Worm (Caenorhabditis elegans) whole organism, young adult: ENCODE measurements around the gene T04A8.7.

Source experiments
- B0019.2 ChIP-seq: fragments of 200-800 bp; sonication (Bioruptor generic); conservative IDR thresholded peaks from 2 replicates; pipeline ENCODE4 v1.3.6; 2022; ENCODE audit warnings: missing genetic modification reagents, missing genetic modification characterization, missing compliant biosample characterization
- B0035.1 ChIP-seq: sonication (generic microtip); optimal IDR thresholded peaks from 2 replicates; lab custom pipeline; 2016; ENCODE audit warnings: missing genetic modification characterization, mild to moderate bottlenecking, missing compliant biosample characterization, missing genotype, missing genetic modification reagents
- C17E4.6 ChIP-seq: fragments of 200-800 bp; sonication (Bioruptor generic); IDR thresholded peaks from 2 replicates; pipeline ENCODE4 v1.3.6; 2022; ENCODE audit warnings: missing genetic modification reagents, missing genetic modification characterization, missing compliant biosample characterization
- F22D6.2 ChIP-seq: sonication (generic microtip); optimal IDR thresholded peaks from 2 replicates; lab custom pipeline; 2016; ENCODE audit warnings: mild to moderate bottlenecking, missing genetic modification characterization, missing compliant biosample characterization
- F39B2.1 ChIP-seq: fragments of 200-800 bp; sonication (Bioruptor generic); IDR thresholded peaks from 2 replicates; pipeline ENCODE4 v1.3.6; 2022; ENCODE audit warnings: missing genetic modification reagents, missing genetic modification characterization, missing compliant biosample characterization
- K11D2.4 ChIP-seq: fragments of 200-800 bp; sonication (Bioruptor generic); IDR thresholded peaks from 2 replicates; pipeline ENCODE4 v1.3.6; 2022; ENCODE audit warnings: missing genetic modification reagents, missing genetic modification characterization, missing compliant biosample characterization
- T26A5.8 ChIP-seq: sonication (generic microtip); optimal IDR thresholded peaks from 2 replicates; lab custom pipeline; 2016; ENCODE audit warnings: missing genetic modification characterization, missing compliant biosample characterization
- Y53G8AR.9 ChIP-seq: fragments of 200-800 bp; sonication (Bioruptor generic); conservative IDR thresholded peaks from 2 replicates; pipeline ENCODE4 v1.3.6; 2022; ENCODE audit warnings: missing genetic modification reagents, missing genetic modification characterization, missing compliant biosample characterization
- Y56A3A.18 ChIP-seq: fragments of 200-800 bp; sonication (Bioruptor generic); IDR thresholded peaks from 2 replicates; pipeline ENCODE4 v1.3.6; 2022; ENCODE audit warnings: missing genetic modification reagents, missing genetic modification characterization, missing compliant biosample characterization
- Y79H2A.3 ChIP-seq: fragments of 200-800 bp; sonication (Bioruptor generic); conservative IDR thresholded peaks from 2 replicates; pipeline ENCODE4 v1.3.6; 2022; ENCODE audit warnings: missing genetic modification reagents, missing genetic modification characterization, missing compliant biosample characterization
- Y95B8A.8 ChIP-seq: fragments of 200-800 bp; sonication (Bioruptor generic); IDR thresholded peaks from 2 replicates; pipeline ENCODE4 v1.3.6; 2022; ENCODE audit warnings: missing genetic modification reagents, missing genetic modification characterization, missing compliant biosample characterization
- athp-1 ChIP-seq: sonication (generic microtip); optimal IDR thresholded peaks from 2 replicates; lab custom pipeline; 2017; ENCODE audit warnings: mild to moderate bottlenecking, missing genetic modification characterization, missing compliant biosample characterization
- bed-2 ChIP-seq: fragments of 200-800 bp; sonication (Bioruptor generic); IDR thresholded peaks from 2 replicates; pipeline ENCODE4 v1.3.6; 2022; ENCODE audit warnings: missing genetic modification reagents, missing genetic modification characterization, missing compliant biosample characterization
- ceh-91 ChIP-seq: fragments of 200-800 bp; sonication (Bioruptor generic); IDR thresholded peaks from 2 replicates; pipeline ENCODE4 v1.3.6; 2022; ENCODE audit warnings: missing genetic modification reagents, missing genetic modification characterization, missing compliant biosample characterization
- chd-7 ChIP-seq: sonication (generic microtip); optimal IDR thresholded peaks from 2 replicates; lab custom pipeline; 2016; ENCODE audit warnings: mild to moderate bottlenecking, missing genetic modification characterization, moderate library complexity, missing compliant biosample characterization
- die-1 ChIP-seq: sonication (generic microtip); optimal IDR thresholded peaks from 2 replicates; lab custom pipeline; 2016; ENCODE audit warnings: missing genotype, mild to moderate bottlenecking, missing genetic modification characterization, missing compliant biosample characterization
- dpff-1 ChIP-seq: sonication (generic microtip); optimal IDR thresholded peaks from 2 replicates; lab custom pipeline; 2017; ENCODE audit warnings: mild to moderate bottlenecking, missing genetic modification characterization, missing compliant biosample characterization
- dpl-1 ChIP-seq: fragments of 150-350 bp; optimal IDR thresholded peaks from 2 replicates; lab custom pipeline; 2014; ENCODE audit warnings: missing biosample characterization, missing genetic modification reagents, missing genetic modification characterization
- efl-1 ChIP-seq: fragments of 150-350 bp; optimal IDR thresholded peaks from 2 replicates; lab custom pipeline; 2014; ENCODE audit warnings: missing biosample characterization, missing genetic modification reagents, missing genetic modification characterization
- egl-18 ChIP-seq: fragments of 200-800 bp; sonication (Bioruptor generic); IDR thresholded peaks from 2 replicates; pipeline ENCODE4 v1.3.6; 2022; ENCODE audit warnings: missing genetic modification reagents, missing genetic modification characterization, missing compliant biosample characterization
- egl-44 ChIP-seq: fragments of 200-800 bp; sonication (Bioruptor generic); IDR thresholded peaks from 2 replicates; pipeline ENCODE4 v1.3.6; 2022; ENCODE audit warnings: missing genetic modification reagents, missing genetic modification characterization, missing compliant biosample characterization
- egrh-3 ChIP-seq: fragments of 200-800 bp; sonication (Bioruptor generic); IDR thresholded peaks from 2 replicates; pipeline ENCODE4 v1.3.6; 2022; ENCODE audit warnings: missing genetic modification reagents, missing genetic modification characterization, missing compliant biosample characterization
- ekl-4 ChIP-seq: fragments of 200-800 bp; sonication (Bioruptor generic); IDR thresholded peaks from 2 replicates; pipeline ENCODE4 v1.3.6; 2022; ENCODE audit warnings: missing genetic modification reagents, missing genetic modification characterization, missing compliant biosample characterization
- hlh-26 ChIP-seq: fragments of 200-800 bp; sonication (Bioruptor generic); conservative IDR thresholded peaks from 2 replicates; pipeline ENCODE4 v1.3.6; 2022; ENCODE audit warnings: missing genetic modification reagents, missing genetic modification characterization, missing compliant biosample characterization
- hmg-1.2 ChIP-seq: fragments of 200-800 bp; sonication (Bioruptor generic); IDR thresholded peaks from 2 replicates; pipeline ENCODE4 v1.3.6; 2022; ENCODE audit warnings: missing genetic modification reagents, missing genetic modification characterization, missing compliant biosample characterization
- let-526 ChIP-seq: fragments of 200-800 bp; sonication (Bioruptor generic); IDR thresholded peaks from 2 replicates; pipeline ENCODE4 v1.3.6; 2022; ENCODE audit warnings: missing genetic modification reagents, missing genetic modification characterization, missing compliant biosample characterization
- let-607 ChIP-seq, 2 experiments: fragments of 200-800 bp in 1 of 2; sonication (Bioruptor generic) in 1 of 2; sonication (generic microtip) in 1 of 2; optimal IDR thresholded peaks; 2 replicates each; lab custom pipeline; 2016 to 2018; ENCODE audit warnings: mild to moderate bottlenecking in 2 of 2, missing compliant biosample characterization in 2 of 2, missing genetic modification characterization in 2 of 2, moderate library complexity in 2 of 2, missing genotype in 1 of 2
- lin-35 ChIP-seq, 3 experiments: fragments of 150-350 bp in 2 of 3; sonication (generic microtip) in 1 of 3; optimal IDR thresholded peaks; 2 replicates each; lab custom pipeline; 2014 to 2018; ENCODE audit warnings: missing biosample characterization in 3 of 3, missing genetic modification characterization in 3 of 3, missing genetic modification reagents in 3 of 3
- lin-40 ChIP-seq: sonication (generic microtip); optimal IDR thresholded peaks from 2 replicates; lab custom pipeline; 2016; ENCODE audit warnings: missing genetic modification characterization, mild to moderate bottlenecking, missing compliant biosample characterization, missing genotype, missing genetic modification reagents
- lsl-1 ChIP-seq: fragments of 200-800 bp; sonication (Bioruptor generic); optimal IDR thresholded peaks from 2 replicates; lab custom pipeline; 2018; ENCODE audit warnings: mild to moderate bottlenecking, missing genetic modification characterization, moderate library complexity, missing compliant biosample characterization
- madf-10 ChIP-seq: sonication (generic microtip); optimal IDR thresholded peaks from 2 replicates; lab custom pipeline; 2016; ENCODE audit warnings: mild to moderate bottlenecking, missing genetic modification characterization, missing compliant biosample characterization
- mcd-1 ChIP-seq: fragments of 200-800 bp; sonication (Bioruptor generic); IDR thresholded peaks from 2 replicates; pipeline ENCODE4 v1.3.6; 2022; ENCODE audit warnings: missing genetic modification reagents, missing genetic modification characterization, missing compliant biosample characterization
- mel-28 ChIP-seq: sonication (generic microtip); optimal IDR thresholded peaks from 2 replicates; lab custom pipeline; 2016; ENCODE audit warnings: borderline replicate concordance, mild to moderate bottlenecking, missing genetic modification characterization, missing compliant biosample characterization
- nfya-1 ChIP-seq: sonication (generic microtip); optimal IDR thresholded peaks from 2 replicates; lab custom pipeline; 2017; ENCODE audit warnings: antibody characterized with exemption, missing compliant biosample characterization, missing genetic modification characterization, borderline replicate concordance; ENCODE audit not compliant: insufficient read depth
- nfyb-1 ChIP-seq: fragments of 200-800 bp; sonication (Bioruptor generic); IDR thresholded peaks from 2 replicates; pipeline ENCODE4 v1.3.6; 2022; ENCODE audit warnings: missing genetic modification reagents, missing genetic modification characterization, missing compliant biosample characterization
- nhr-179 ChIP-seq: sonication (generic microtip); optimal IDR thresholded peaks from 2 replicates; lab custom pipeline; 2016; ENCODE audit warnings: mild to moderate bottlenecking, missing genetic modification characterization, missing compliant biosample characterization
- nhr-90 ChIP-seq: sonication (generic microtip); optimal IDR thresholded peaks from 2 replicates; lab custom pipeline; 2016; ENCODE audit warnings: missing genotype, mild to moderate bottlenecking, missing genetic modification characterization, missing compliant biosample characterization
- pha-4 ChIP-seq: fragments of 150-350 bp; sonication (generic microtip); optimal IDR thresholded peaks from 2 replicates; lab custom pipeline; 2014; ENCODE audit warnings: missing biosample characterization, missing genetic modification reagents, missing genetic modification characterization
- rec-8 ChIP-seq, 2 experiments: sonication (generic microtip); optimal IDR thresholded peaks; 2 replicates each; lab custom pipeline; 2016; ENCODE audit warnings: mild to moderate bottlenecking in 2 of 2, missing genetic modification characterization in 2 of 2, missing genetic modification reagents in 2 of 2, missing genotype in 2 of 2, missing biosample characterization in 1 of 2, missing compliant biosample characterization in 1 of 2, moderate library complexity in 1 of 2
- repo-1 ChIP-seq: sonication (generic microtip); optimal IDR thresholded peaks from 2 replicates; lab custom pipeline; 2017; ENCODE audit warnings: mild to moderate bottlenecking, missing genetic modification characterization, missing compliant biosample characterization
- rpc-1 ChIP-seq, 2 experiments: fragments of 150-350 bp in 1 of 2; sonication (generic microtip) in 1 of 2; optimal IDR thresholded peaks; 2 replicates each; lab custom pipeline; 2014 to 2018; ENCODE audit warnings: missing biosample characterization in 1 of 2, missing genetic modification characterization in 1 of 2, missing genetic modification reagents in 1 of 2, missing genotype in 1 of 2
- sdz-38 ChIP-seq: sonication (generic microtip); optimal IDR thresholded peaks from 2 replicates; lab custom pipeline; 2016; ENCODE audit warnings: missing genotype, missing genetic modification characterization, missing compliant biosample characterization
- snpc-4 ChIP-seq, 5 experiments: fragments of 150-350 bp in 1 of 5; sonication (generic microtip) in 4 of 5; optimal IDR thresholded peaks; 2 replicates each; lab custom pipeline; 2014 to 2018; ENCODE audit warnings: missing genetic modification characterization in 5 of 5, missing biosample characterization in 3 of 5, antibody characterized with exemption in 2 of 5, mild to moderate bottlenecking in 2 of 5, missing compliant biosample characterization in 2 of 5, missing genotype in 2 of 5, moderate library complexity in 2 of 5, missing genetic modification reagents in 1 of 5
- somi-1 ChIP-seq: fragments of 200-800 bp; sonication (Bioruptor generic); optimal IDR thresholded peaks from 2 replicates; lab custom pipeline; 2018; ENCODE audit warnings: mild to moderate bottlenecking, missing genetic modification characterization, missing compliant biosample characterization
- tlf-1 ChIP-seq: fragments of 200-800 bp; sonication (Bioruptor generic); optimal IDR thresholded peaks from 2 replicates; lab custom pipeline; 2018; ENCODE audit warnings: mild to moderate bottlenecking, missing genetic modification characterization, missing compliant biosample characterization
- zfh-2 ChIP-seq: fragments of 200-800 bp; sonication (Bioruptor generic); conservative IDR thresholded peaks from 2 replicates; pipeline ENCODE4 v1.3.6; 2022; ENCODE audit warnings: missing genetic modification reagents, missing genetic modification characterization, missing compliant biosample characterization
- ztf-26 ChIP-seq: sonication (generic microtip); optimal IDR thresholded peaks from 2 replicates; lab custom pipeline; 2017; ENCODE audit warnings: missing genetic modification characterization, missing compliant biosample characterization

The T04A8.7 gene

ce11 chrIII:4653912-4654311 is 41.2 kb upstream of the T04A8.7 start:
- TF ChIP-seq K11D2.4 (GFP tag; lab: Robert Waterston, UW) (peak; percentile 48; the same call in 1 of the 2 replicates), B0035.1 (tag; lab: Kevin White, UChicago) (no peak), chd-7 (tag; lab: Kevin White, UChicago) (no peak), let-607 (tag; optimal IDR thresholded peaks at IDR 0.05; lab: Kevin White, UChicago) (peak in 1 of 2 experiments; percentile 34), C17E4.6 (GFP tag; lab: Robert Waterston, UW) (no peak), T26A5.8 (tag; lab: Kevin White, UChicago) (no peak), egl-18 (GFP tag; lab: Robert Waterston, UW) (0 out of 2 replicates have a peak, but pooled peaks have one; percentile 28), somi-1 (no peak), F39B2.1 (no peak), mel-28 (tag; lab: Kevin White, UChicago) (no peak), die-1 (tag; lab: Kevin White, UChicago) (no peak), tlf-1 (GFP tag; lab: Kevin White, UChicago) (no peak), hlh-26 (GFP tag; lab: Robert Waterston, UW) (no peak), pha-4 (tag; lab: Kevin White, UChicago) (no peak), lsl-1 (GFP tag; lab: Kevin White, UChicago) (no peak), nfya-1 (no peak), dpl-1 (GFP tag; lab: Kevin White, UChicago) (no peak), nfyb-1 (GFP tag; lab: Robert Waterston, UW) (peak; percentile 75), madf-10 (tag; lab: Kevin White, UChicago) (no peak), nhr-90 (tag; lab: Kevin White, UChicago) (no peak), zfh-2 (no peak), lin-40 (tag; lab: Kevin White, UChicago) (peak; percentile 6), ztf-26 (tag; lab: Kevin White, UChicago) (no peak), bed-2 (no peak), let-526 (GFP tag; lab: Robert Waterston, UW) (no peak), ceh-91 (no peak), athp-1 (tag; lab: Kevin White, UChicago) (peak; percentile 13), F22D6.2 (tag; lab: Kevin White, UChicago) (no peak), dpff-1 (tag; lab: Kevin White, UChicago) (no peak), nhr-179 (tag; lab: Kevin White, UChicago) (no peak), Y53G8AR.9 (GFP tag; lab: Robert Waterston, UW) (0 out of 2 replicates have a peak, but pooled peaks have one; percentile 61), repo-1 (tag; lab: Kevin White, UChicago) (peak; percentile 57), Y79H2A.3 (GFP tag; lab: Robert Waterston, UW) (no peak), ekl-4 (GFP tag; lab: Robert Waterston, UW) (peak; percentile 61; the same call in 1 of the 2 replicates), rpc-1 (optimal IDR thresholded peaks at IDR 0.05; lab: Kevin White, UChicago) (no peak), rpc-1 (tag; optimal IDR thresholded peaks at IDR 0.05; lab: Kevin White, UChicago) (no peak), B0019.2 (no peak), rec-8 (tag; optimal IDR thresholded peaks at IDR 0.05; lab: Kevin White, UChicago) (no peak), snpc-4 (GFP tag; optimal IDR thresholded peaks at IDR 0.05; lab: Kevin White, UChicago) (no peak), snpc-4 (tag; optimal IDR thresholded peaks at IDR 0.05; lab: Kevin White, UChicago) (no peak), egl-44 (GFP tag; lab: Robert Waterston, UW) (0 out of 2 replicates have a peak, but pooled peaks have one; percentile 18), Y56A3A.18 (GFP tag; lab: Robert Waterston, UW) (no peak), lin-35 (GFP tag; optimal IDR thresholded peaks at IDR 0.05; lab: Kevin White, UChicago) (peak in 1 of 3 experiments; percentile 69), hmg-1.2 (0 out of 2 replicates have a peak, but pooled peaks have one; percentile 9), Y95B8A.8 (GFP tag; lab: Robert Waterston, UW) (no peak), egrh-3 (GFP tag; lab: Robert Waterston, UW) (no peak), sdz-38 (tag; lab: Kevin White, UChicago) (no peak), efl-1 (no peak), mcd-1 (GFP tag; lab: Robert Waterston, UW) (no peak)
